Worm (Caenorhabditis elegans) whole organism, L4 larva: ENCODE measurements around the gene C16E9.2.

Source experiments
- F10B5.3 ChIP-seq: sonication (generic microtip); optimal IDR thresholded peaks from 2 replicates; lab custom pipeline; 2016; ENCODE audit warnings: mild to moderate bottlenecking, missing genetic modification characterization, missing compliant biosample characterization
- F26F4.8 ChIP-seq: fragments of 200-800 bp; sonication (Bioruptor generic); conservative IDR thresholded peaks from 2 replicates; pipeline ENCODE4 v1.3.6; 2022; ENCODE audit warnings: missing genetic modification characterization, missing compliant biosample characterization
- F37D6.2 ChIP-seq: sonication (generic microtip); optimal IDR thresholded peaks from 2 replicates; lab custom pipeline; 2016; ENCODE audit warnings: mild to moderate bottlenecking, missing genetic modification characterization, missing compliant biosample characterization
- T20F7.1 ChIP-seq: fragments of 200-800 bp; sonication (Bioruptor generic); optimal IDR thresholded peaks from 2 replicates; lab custom pipeline; 2018; ENCODE audit warnings: mild to moderate bottlenecking, missing genetic modification characterization, missing compliant biosample characterization
- Y75B8A.6 ChIP-seq: fragments of 200-800 bp; sonication (Bioruptor generic); IDR thresholded peaks from 2 replicates; pipeline ENCODE4 v1.3.6; 2022; ENCODE audit warnings: missing genetic modification reagents, missing genetic modification characterization, missing compliant biosample characterization
- aly-2 ChIP-seq: sonication (generic microtip); optimal IDR thresholded peaks from 2 replicates; lab custom pipeline; 2018; ENCODE audit warnings: missing biosample characterization, missing genetic modification characterization
- ama-1 ChIP-seq: fragments of 150-350 bp; optimal IDR thresholded peaks from 2 replicates; lab custom pipeline; 2014; ENCODE audit warnings: inconsistent platforms, mixed read lengths
- attf-4 ChIP-seq: sonication (generic microtip); optimal IDR thresholded peaks from 3 replicates; lab custom pipeline; 2017; ENCODE audit warnings: missing biosample characterization, missing genetic modification characterization
- ceh-20 ChIP-seq: fragments of 200-800 bp; sonication (Bioruptor generic); IDR thresholded peaks from 2 replicates; pipeline ENCODE4 v1.3.6; 2022; ENCODE audit warnings: missing genetic modification reagents, missing genetic modification characterization, missing compliant biosample characterization
- ceh-32 ChIP-seq: sonication (generic microtip); optimal IDR thresholded peaks from 2 replicates; lab custom pipeline; 2016; ENCODE audit warnings: mild to moderate bottlenecking, missing genetic modification characterization, missing compliant biosample characterization; ENCODE audit not compliant: poor library complexity
- ceh-44 ChIP-seq: fragments of 200-800 bp; sonication (Bioruptor generic); IDR thresholded peaks from 2 replicates; pipeline ENCODE4 v1.3.6; 2022; ENCODE audit warnings: missing genetic modification reagents, missing genetic modification characterization, missing compliant biosample characterization
- ces-1 ChIP-seq: fragments of 150-350 bp; sonication (generic microtip); optimal IDR thresholded peaks from 4 replicates; lab custom pipeline; 2014; ENCODE audit warnings: missing biosample characterization, missing genetic modification reagents, missing genetic modification characterization
- ctbp-1 ChIP-seq: fragments of 200-800 bp; sonication (Bioruptor generic); IDR thresholded peaks from 2 replicates; pipeline ENCODE4 v1.3.6; 2022; ENCODE audit warnings: missing genetic modification reagents, missing genetic modification characterization, missing compliant biosample characterization
- daf-16 ChIP-seq, 3 experiments: sonication (generic microtip); optimal IDR thresholded peaks; 2 replicates each; lab custom pipeline; 2016 to 2017; ENCODE audit warnings: missing genetic modification characterization in 3 of 3, missing genetic modification reagents in 3 of 3, mild to moderate bottlenecking in 2 of 3, missing compliant biosample characterization in 2 of 3, missing biosample characterization in 1 of 3, moderate library complexity in 1 of 3
- dmd-6 ChIP-seq: fragments of 200-800 bp; sonication (Bioruptor generic); IDR thresholded peaks from 2 replicates; pipeline ENCODE4 v1.3.6; 2022; ENCODE audit warnings: missing genetic modification reagents, missing genetic modification characterization, missing compliant biosample characterization
- dmd-9 ChIP-seq: fragments of 200-800 bp; sonication (Bioruptor generic); IDR thresholded peaks from 2 replicates; pipeline ENCODE4 v1.3.6; 2022; ENCODE audit warnings: missing genetic modification reagents, missing genetic modification characterization, missing compliant biosample characterization
- dpl-1 ChIP-seq: fragments of 150-350 bp; optimal IDR thresholded peaks from 2 replicates; lab custom pipeline; 2014; ENCODE audit warnings: missing biosample characterization, missing genetic modification reagents, missing genetic modification characterization
- duxl-1 ChIP-seq: sonication (generic microtip); optimal IDR thresholded peaks from 2 replicates; lab custom pipeline; 2016; ENCODE audit warnings: mild to moderate bottlenecking, missing genetic modification characterization, moderate library complexity, missing compliant biosample characterization; ENCODE audit not compliant: poor library complexity
- egl-27 ChIP-seq: sonication (generic microtip); optimal IDR thresholded peaks from 3 replicates; lab custom pipeline; 2017; ENCODE audit warnings: missing biosample characterization, missing genetic modification reagents, missing genetic modification characterization
- fkh-10 ChIP-seq: fragments of 150-350 bp; optimal IDR thresholded peaks from 2 replicates; lab custom pipeline; 2014; ENCODE audit warnings: missing biosample characterization, missing genetic modification reagents, missing genetic modification characterization
- gei-8 ChIP-seq: fragments of 200-800 bp; sonication (Bioruptor generic); optimal IDR thresholded peaks from 2 replicates; lab custom pipeline; 2018; ENCODE audit warnings: mild to moderate bottlenecking, missing genetic modification characterization, missing compliant biosample characterization
- hif-1 ChIP-seq, 2 experiments: sonication (generic microtip); optimal IDR thresholded peaks; 2 replicates each; lab custom pipeline; 2016 to 2017; ENCODE audit warnings: missing compliant biosample characterization in 2 of 2, missing genetic modification characterization in 2 of 2, missing genetic modification reagents in 2 of 2, missing genotype in 2 of 2, mild to moderate bottlenecking in 1 of 2
- hmg-1.1 ChIP-seq: fragments of 200-800 bp; sonication (Bioruptor generic); IDR thresholded peaks from 2 replicates; pipeline ENCODE4 v1.3.6; 2022; ENCODE audit warnings: missing genetic modification reagents, missing genetic modification characterization, missing compliant biosample characterization
- lin-1 ChIP-seq: fragments of 200-800 bp; sonication (Bioruptor generic); IDR thresholded peaks from 2 replicates; pipeline ENCODE4 v1.3.6; 2022; ENCODE audit warnings: missing genetic modification reagents, missing genetic modification characterization, missing compliant biosample characterization
- lin-38 ChIP-seq: fragments of 200-800 bp; sonication (Bioruptor generic); IDR thresholded peaks from 2 replicates; pipeline ENCODE4 v1.3.6; 2022; ENCODE audit warnings: missing genetic modification reagents, missing genetic modification characterization, missing compliant biosample characterization
- lsy-2 ChIP-seq, 2 experiments: fragments of 150-350 bp in 1 of 2; sonication (generic microtip) in 1 of 2; optimal IDR thresholded peaks; 2 replicates each; lab custom pipeline; 2014 to 2017; ENCODE audit warnings: missing biosample characterization in 2 of 2, missing genetic modification characterization in 2 of 2
- madf-5 ChIP-seq, 2 experiments: fragments of 200-800 bp; sonication (Bioruptor generic); IDR thresholded peaks; 2 replicates each; pipeline ENCODE4 v1.3.6; 2022; ENCODE audit warnings: missing compliant biosample characterization in 2 of 2, missing genetic modification characterization in 2 of 2
- mep-1 ChIP-seq: fragments of 150-350 bp; sonication (generic microtip); optimal IDR thresholded peaks from 3 replicates; lab custom pipeline; 2014; ENCODE audit warnings: missing biosample characterization, missing genetic modification characterization
- mes-2 ChIP-seq: sonication (generic microtip); optimal IDR thresholded peaks from 2 replicates; lab custom pipeline; 2016; ENCODE audit warnings: missing genotype, mild to moderate bottlenecking, missing genetic modification characterization, missing compliant biosample characterization; ENCODE audit not compliant: poor library complexity, severe bottlenecking
- mxl-3 ChIP-seq: fragments of 200-800 bp; sonication (Bioruptor generic); optimal IDR thresholded peaks from 2 replicates; lab custom pipeline; 2018; ENCODE audit warnings: mild to moderate bottlenecking, missing genetic modification characterization, missing compliant biosample characterization
- nhr-10 ChIP-seq: fragments of 150-350 bp; optimal IDR thresholded peaks from 2 replicates; lab custom pipeline; 2014; ENCODE audit warnings: missing biosample characterization, missing genetic modification characterization
- nhr-11 ChIP-seq: fragments of 150-350 bp; optimal IDR thresholded peaks from 2 replicates; lab custom pipeline; 2014; ENCODE audit warnings: missing biosample characterization, missing genetic modification characterization
- nhr-41 ChIP-seq: fragments of 200-800 bp; sonication (Bioruptor generic); IDR thresholded peaks from 2 replicates; pipeline ENCODE4 v1.3.6; 2022; ENCODE audit warnings: missing genetic modification reagents, missing genetic modification characterization, missing compliant biosample characterization
- nhr-6 ChIP-seq: fragments of 150-350 bp; optimal IDR thresholded peaks from 2 replicates; lab custom pipeline; 2014; ENCODE audit warnings: missing biosample characterization, missing genetic modification characterization
- nhr-77 ChIP-seq: fragments of 150-350 bp; optimal IDR thresholded peaks from 2 replicates; lab custom pipeline; 2014; ENCODE audit warnings: missing biosample characterization, missing genetic modification characterization
- skn-1 ChIP-seq: fragments of 150-350 bp; optimal IDR thresholded peaks from 2 replicates; lab custom pipeline; 2014; ENCODE audit warnings: missing biosample characterization, missing genetic modification characterization
- spr-1 ChIP-seq: sonication (generic microtip); optimal IDR thresholded peaks from 2 replicates; lab custom pipeline; 2016; ENCODE audit warnings: mild to moderate bottlenecking, missing genetic modification characterization, missing compliant biosample characterization
- unc-62 ChIP-seq, 3 experiments: fragments of 150-350 bp in 1 of 3; sonication (generic microtip); optimal IDR thresholded peaks in 2 of 3; peaks in 1 of 3; 1 replicate in 1 of 3; 2 replicates in 2 of 3; lab custom pipeline; 2014 to 2017; ENCODE audit warnings: missing biosample characterization in 3 of 3, missing genetic modification characterization in 3 of 3, missing genetic modification reagents in 3 of 3, missing genotype in 1 of 3
- zag-1 ChIP-seq: fragments of 150-350 bp; optimal IDR thresholded peaks from 2 replicates; lab custom pipeline; 2014; ENCODE audit warnings: missing biosample characterization, missing genetic modification characterization
- zfp-2 ChIP-seq: sonication (generic microtip); optimal IDR thresholded peaks from 2 replicates; lab custom pipeline; 2016; ENCODE audit warnings: mild to moderate bottlenecking, missing genetic modification characterization, missing compliant biosample characterization
- zip-11 ChIP-seq: fragments of 200-800 bp; sonication (Bioruptor generic); IDR thresholded peaks from 2 replicates; pipeline ENCODE4 v1.3.6; 2022; ENCODE audit warnings: missing genetic modification characterization, missing compliant biosample characterization
- ztf-11 ChIP-seq: fragments of 150-350 bp; optimal IDR thresholded peaks from 2 replicates; lab custom pipeline; 2014; ENCODE audit warnings: missing biosample characterization, missing genetic modification characterization
- ztf-7 ChIP-seq: fragments of 150-350 bp; optimal IDR thresholded peaks from 2 replicates; lab custom pipeline; 2014; ENCODE audit warnings: missing biosample characterization, missing genetic modification characterization

The C16E9.2 gene

ce11 chrX:6935430-6935829, at the start of gene C16E9.2:
Gene C16E9.2, plus strand, starts transcription at chrX:6935730.
- TF ChIP-seq unc-62 (GFP tag; optimal IDR thresholded peaks at IDR 0.05 in 1 of 2; lab: Kevin White, UChicago) (peak in 1 of 2 experiments; percentile 35), unc-62 (tag; optimal IDR thresholded peaks at IDR 0.05; lab: Kevin White, UChicago) (no peak), hmg-1.1 (GFP tag; lab: Robert Waterston, UW) (no peak)

ce11 chrX:6888208-6888607, 47.3 kb upstream of the C16E9.2 start:
- TF ChIP-seq unc-62 (GFP tag; optimal IDR thresholded peaks at IDR 0.05 in 1 of 2; lab: Kevin White, UChicago) (peak in 1 of 2 experiments; percentile 63), unc-62 (tag; optimal IDR thresholded peaks at IDR 0.05; lab: Kevin White, UChicago) (no peak), ceh-44 (GFP tag; lab: Robert Waterston, UW) (no peak), F37D6.2 (tag; lab: Kevin White, UChicago) (no peak)

ce11 chrX:6889374-6889773, 46.2 kb upstream of the C16E9.2 start, which contains the start of gene unc-6:
Gene unc-6, plus strand, starts transcription at chrX:6889674.
- TF ChIP-seq zag-1 (tag; lab: Kevin White, UChicago) (no peak), Y75B8A.6 (no peak), mxl-3 (GFP tag; lab: Kevin White, UChicago) (no peak), zip-11 (GFP tag; lab: Robert Waterston, UW) (no peak), mes-2 (tag; lab: Kevin White, UChicago) (no peak), attf-4 (no peak), aly-2 (tag; lab: Kevin White, UChicago) (no peak), ceh-20 (GFP tag; lab: Robert Waterston, UW) (no peak), F26F4.8 (GFP tag; lab: Robert Waterston, UW) (no peak), skn-1 (tag; lab: Kevin White, UChicago) (no peak), nhr-77 (tag; lab: Kevin White, UChicago) (no peak), ztf-11 (tag; lab: Kevin White, UChicago) (no peak), nhr-10 (tag; lab: Kevin White, UChicago) (no peak), hif-1 (tag; optimal IDR thresholded peaks at IDR 0.05; lab: Kevin White, UChicago) (no peak), ceh-32 (no peak), lin-1 (no peak), T20F7.1 (GFP tag; lab: Kevin White, UChicago) (no peak), nhr-41 (GFP tag; lab: Robert Waterston, UW) (no peak), spr-1 (tag; lab: Kevin White, UChicago) (no peak)

ce11 chrX:6893074-6893473, 42.5 kb upstream of the C16E9.2 start:
- TF ChIP-seq madf-5 (GFP tag; IDR thresholded peaks at IDR 0.05; lab: Robert Waterston, UW) (no peak), dpl-1 (GFP tag; lab: Kevin White, UChicago) (no peak), egl-27 (tag; lab: Kevin White, UChicago) (no peak), dmd-9 (no peak), gei-8 (GFP tag; lab: Kevin White, UChicago) (no peak), lin-38 (GFP tag; lab: Robert Waterston, UW) (no peak), nhr-6 (tag; lab: Kevin White, UChicago) (no peak), fkh-10 (GFP tag; lab: Kevin White, UChicago) (no peak), mep-1 (tag; lab: Kevin White, UChicago) (no peak), ztf-7 (tag; lab: Kevin White, UChicago) (no peak), nhr-10 (tag; lab: Kevin White, UChicago) (no peak), zfp-2 (tag; lab: Kevin White, UChicago) (no peak)

- TF ChIP-seq nhr-11 (tag; lab: Kevin White, UChicago) (peak; percentile 50), ctbp-1 (no peak), duxl-1 (tag; lab: Kevin White, UChicago) (no peak), daf-16 (GFP tag; optimal IDR thresholded peaks at IDR 0.05; lab: Kevin White, UChicago) (peak in 1 of 2 experiments; percentile 36), daf-16 (tag; optimal IDR thresholded peaks at IDR 0.05; lab: Kevin White, UChicago) (no peak), dmd-6 (GFP tag; lab: Robert Waterston, UW) (no peak), hif-1 (tag; optimal IDR thresholded peaks at IDR 0.05; lab: Kevin White, UChicago) (no peak), nhr-77 (tag; lab: Kevin White, UChicago) (no peak), ces-1 (GFP tag; lab: Kevin White, UChicago) (no peak), F10B5.3 (no peak), ama-1 (lab: Kevin White, UChicago) (no peak), lsy-2 (tag; optimal IDR thresholded peaks at IDR 0.05; lab: Kevin White, UChicago) (no peak), skn-1 (tag; lab: Kevin White, UChicago) (no peak), unc-62 (GFP tag; optimal IDR thresholded peaks at IDR 0.05 in 1 of 2; lab: Kevin White, UChicago) (peak in 1 of 2 experiments; percentile 82), unc-62 (tag; optimal IDR thresholded peaks at IDR 0.05; lab: Kevin White, UChicago) (no peak)
These were observed 41.4 kb upstream of the C16E9.2 start for ce11 chrX:6894104-6894503.
